Worm (Caenorhabditis elegans) whole organism, L4 larva: ENCODE measurements around the gene ZK1240.9.

Experiments
- D1046.2 ChIP-seq: fragments of 200-800 bp; sonication (Bioruptor generic); IDR thresholded peaks from 2 replicates; pipeline ENCODE4 v1.3.6; 2022; ENCODE audit warnings: missing genetic modification characterization, missing compliant biosample characterization
- F26F4.8 ChIP-seq: fragments of 200-800 bp; sonication (Bioruptor generic); conservative IDR thresholded peaks from 2 replicates; pipeline ENCODE4 v1.3.6; 2022; ENCODE audit warnings: missing genetic modification characterization, missing compliant biosample characterization
- lin-39 ChIP-seq: fragments of 150-350 bp; optimal IDR thresholded peaks from 2 replicates; lab custom pipeline; 2014; ENCODE audit warnings: missing biosample characterization, missing genetic modification reagents, missing genetic modification characterization
- mes-2 ChIP-seq: sonication (generic microtip); optimal IDR thresholded peaks from 2 replicates; lab custom pipeline; 2016; ENCODE audit warnings: missing genotype, mild to moderate bottlenecking, missing genetic modification characterization, missing compliant biosample characterization; ENCODE audit not compliant: poor library complexity, severe bottlenecking
- pha-4 ChIP-seq, 2 experiments: fragments of 150-350 bp in 1 of 2; fragments of 200-800 bp in 1 of 2; sonication (Bioruptor generic) in 1 of 2; IDR thresholded peaks in 1 of 2; optimal IDR thresholded peaks in 1 of 2; 2 replicates each; pipeline versions ENCODE4 v1.3.6 to Lab custom; 2014 to 2022; ENCODE audit warnings: missing genetic modification characterization in 2 of 2, missing genetic modification reagents in 2 of 2, missing biosample characterization in 1 of 2, missing compliant biosample characterization in 1 of 2
- php-3 ChIP-seq: fragments of 200-800 bp; sonication (Bioruptor generic); IDR thresholded peaks from 2 replicates; pipeline ENCODE4 v1.3.6; 2022; ENCODE audit warnings: missing genetic modification reagents, missing genetic modification characterization, missing compliant biosample characterization
- unc-39 ChIP-seq: sonication (generic microtip); optimal IDR thresholded peaks from 2 replicates; lab custom pipeline; 2017; ENCODE audit warnings: missing biosample characterization, missing genetic modification characterization

- no peak for TF ChIP-seq pha-4 (GFP tag; IDR thresholded peaks at IDR 0.05; lab: Robert Waterston, UW)
- TF ChIP-seq pha-4 (tag; optimal IDR thresholded peaks at IDR 0.05; lab: Kevin White, UChicago) = no peak
- no peak for TF ChIP-seq mes-2
- no peak for TF ChIP-seq F26F4.8 (GFP tag; lab: Robert Waterston, UW)
- no peak for TF ChIP-seq lin-39 (tag; lab: Kevin White, UChicago)
- TF ChIP-seq unc-39 (tag; lab: Kevin White, UChicago) = no peak
- TF ChIP-seq D1046.2 (GFP tag; lab: Robert Waterston, UW) = no peak
- no peak for TF ChIP-seq php-3
These were observed 24.1 kb downstream of the ZK1240.9 start, which contains the start of gene F43C11.6 for ce11 chrII:2342004-2342479.
